Fruit fly (Drosophila melanogaster) whole organism, wandering third instar larva: ENCODE data around the gene Tim17b2.

Source experiments
- Abd-B ChIP-seq: fragments of >200 bp; optimal IDR thresholded peaks from 2 replicates; lab custom pipeline; 2017; ENCODE audit warnings: missing biosample characterization, missing genetic modification characterization
- CG32264 ChIP-seq: fragments of 200-800 bp; sonication (Bioruptor generic); optimal IDR thresholded peaks from 2 replicates; lab custom pipeline; 2016; ENCODE audit warnings: missing biosample characterization, missing genetic modification characterization
- CG9705 ChIP-seq: fragments of 200-800 bp; sonication (Bioruptor generic); optimal IDR thresholded peaks from 2 replicates; lab custom pipeline; 2018; ENCODE audit warnings: missing biosample characterization, mild to moderate bottlenecking, missing genetic modification characterization
- CrebA ChIP-seq: fragments of 200-800 bp; sonication (Bioruptor generic); optimal IDR thresholded peaks from 2 replicates; lab custom pipeline; 2016; ENCODE audit warnings: missing biosample characterization, mild to moderate bottlenecking, missing genetic modification characterization, borderline replicate concordance
- Dfd ChIP-seq: fragments of >200 bp; optimal IDR thresholded peaks from 2 replicates; lab custom pipeline; 2017; ENCODE audit warnings: missing biosample characterization, missing genetic modification characterization
- GATAd ChIP-seq: sonication (Bioruptor generic); optimal IDR thresholded peaks from 2 replicates; lab custom pipeline; 2016; ENCODE audit warnings: missing biosample characterization, missing genetic modification characterization
- Hr78 ChIP-seq: fragments of >200 bp; optimal IDR thresholded peaks from 2 replicates; lab custom pipeline; 2017; ENCODE audit warnings: missing biosample characterization, missing genetic modification characterization
- Jra ChIP-seq: sonication (Bioruptor generic); optimal IDR thresholded peaks from 2 replicates; lab custom pipeline; 2016; ENCODE audit warnings: missing biosample characterization, missing genetic modification characterization
- Mio ChIP-seq: sonication (Bioruptor generic); optimal IDR thresholded peaks from 2 replicates; lab custom pipeline; 2016; ENCODE audit warnings: missing biosample characterization, missing genetic modification characterization
- Myc ChIP-seq: fragments of >200 bp; optimal IDR thresholded peaks from 2 replicates; lab custom pipeline; 2017
- N ChIP-seq: fragments of >200 bp; optimal IDR thresholded peaks from 2 replicates; lab custom pipeline; 2018; ENCODE audit warnings: missing biosample characterization, missing external identifiers, missing genetic modification characterization
- OdsH ChIP-seq: fragments of 200-800 bp; sonication (Bioruptor generic); optimal IDR thresholded peaks from 2 replicates; lab custom pipeline; 2016; ENCODE audit warnings: missing biosample characterization, mild to moderate bottlenecking, missing genetic modification characterization
- Rel ChIP-seq, 2 experiments: fragments of 200-800 bp; sonication (Bioruptor generic) in 1 of 2; optimal IDR thresholded peaks; 2 replicates in 1 of 2; 3 replicates in 1 of 2; lab custom pipeline; 2016 to 2019; ENCODE audit warnings: mild to moderate bottlenecking in 2 of 2, missing biosample characterization in 2 of 2, missing genetic modification characterization in 2 of 2, moderate library complexity in 1 of 2
- Sp1 ChIP-seq: fragments of 200-800 bp; sonication (Bioruptor generic); optimal IDR thresholded peaks from 3 replicates; lab custom pipeline; 2019; ENCODE audit warnings: missing biosample characterization, mild to moderate bottlenecking, missing genetic modification characterization, moderate library complexity
- Vsx2 ChIP-seq: fragments of 200-300, 225-300 bp; sonication (Bioruptor generic); optimal IDR thresholded peaks from 2 replicates; lab custom pipeline; 2018; ENCODE audit warnings: missing biosample characterization, missing genetic modification characterization; ENCODE audit not compliant: partially characterized antibody
- br ChIP-seq: fragments of 200-800 bp; sonication (Bioruptor generic); optimal IDR thresholded peaks from 2 replicates; lab custom pipeline; 2016; ENCODE audit warnings: missing biosample characterization, missing genetic modification characterization
- dl ChIP-seq, 2 experiments: fragments of 175-275, 200-275 bp in 1 of 2; fragments of 200-275 bp in 1 of 2; sonication (Bioruptor generic); optimal IDR thresholded peaks; lab custom pipeline; 2018; ENCODE audit warnings: mild to moderate bottlenecking in 2 of 2, missing biosample characterization in 2 of 2, missing genetic modification characterization in 2 of 2, moderate library complexity in 2 of 2; ENCODE audit not compliant: partially characterized antibody in 2 of 2, insufficient read depth in 1 of 2
- dmrt93B ChIP-seq: fragments of 200-800 bp; sonication (Bioruptor generic); optimal IDR thresholded peaks from 2 replicates; lab custom pipeline; 2018; ENCODE audit warnings: missing biosample characterization, mild to moderate bottlenecking, missing genetic modification characterization
- dsf ChIP-seq: sonication (Bioruptor generic); optimal IDR thresholded peaks from 2 replicates; lab custom pipeline; 2016; ENCODE audit warnings: missing biosample characterization, missing genetic modification characterization, borderline replicate concordance
- ey ChIP-seq: fragments of 200-800 bp; sonication (Bioruptor generic); optimal IDR thresholded peaks from 2 replicates; lab custom pipeline; 2016; ENCODE audit warnings: missing biosample characterization, missing genetic modification characterization
- foxo ChIP-seq, 2 experiments: fragments of 200-800 bp; sonication (Bioruptor generic); optimal IDR thresholded peaks; 2 replicates in 1 of 2; 3 replicates in 1 of 2; lab custom pipeline; 2016 to 2017; ENCODE audit warnings: missing biosample characterization in 2 of 2, missing genetic modification characterization in 2 of 2
- fru ChIP-seq: fragments of 200-800 bp; sonication (Bioruptor generic); optimal IDR thresholded peaks from 3 replicates; lab custom pipeline; 2016; ENCODE audit warnings: missing biosample characterization, mild to moderate bottlenecking, missing genetic modification characterization
- h ChIP-seq: fragments of 200-800 bp; sonication (Bioruptor generic); optimal IDR thresholded peaks from 3 replicates; lab custom pipeline; 2016; ENCODE audit warnings: missing biosample characterization, mild to moderate bottlenecking, missing genetic modification characterization
- jim ChIP-seq: fragments of 175-275, 200-325 bp; sonication (Bioruptor generic); optimal IDR thresholded peaks from 2 replicates; lab custom pipeline; 2016; ENCODE audit warnings: missing biosample characterization, mild to moderate bottlenecking, missing genetic modification characterization
- lola ChIP-seq: fragments of >200 bp; optimal IDR thresholded peaks from 2 replicates; lab custom pipeline; 2017; ENCODE audit warnings: missing biosample characterization, missing genetic modification characterization
- pan ChIP-seq: fragments of >200 bp; optimal IDR thresholded peaks from 2 replicates; lab custom pipeline; 2017
- psq ChIP-seq: fragments of 200-800 bp; sonication (Bioruptor generic); optimal IDR thresholded peaks from 3 replicates; lab custom pipeline; 2017; ENCODE audit warnings: missing biosample characterization, mild to moderate bottlenecking, missing genetic modification characterization, moderate library complexity
- rgr ChIP-seq: fragments of 200-800 bp; sonication (Bioruptor generic); optimal IDR thresholded peaks from 3 replicates; lab custom pipeline; 2016; ENCODE audit warnings: missing biosample characterization, mild to moderate bottlenecking, missing genetic modification characterization
- sage ChIP-seq: fragments of 200-800 bp; sonication (Bioruptor generic); optimal IDR thresholded peaks from 2 replicates; lab custom pipeline; 2016; ENCODE audit warnings: missing biosample characterization, mild to moderate bottlenecking, missing genetic modification characterization
- sv ChIP-seq: fragments of 200-800 bp; sonication (Bioruptor generic); optimal IDR thresholded peaks from 3 replicates; lab custom pipeline; 2016; ENCODE audit warnings: missing biosample characterization, missing genetic modification characterization
- tai ChIP-seq: sonication (Bioruptor generic); optimal IDR thresholded peaks from 2 replicates; lab custom pipeline; 2016; ENCODE audit warnings: missing biosample characterization, missing genetic modification characterization
- woc ChIP-seq: sonication (Bioruptor generic); optimal IDR thresholded peaks from 2 replicates; lab custom pipeline; 2016; ENCODE audit warnings: missing biosample characterization, mild to moderate bottlenecking, missing genetic modification characterization

Tim17b2 gene

DNA sequence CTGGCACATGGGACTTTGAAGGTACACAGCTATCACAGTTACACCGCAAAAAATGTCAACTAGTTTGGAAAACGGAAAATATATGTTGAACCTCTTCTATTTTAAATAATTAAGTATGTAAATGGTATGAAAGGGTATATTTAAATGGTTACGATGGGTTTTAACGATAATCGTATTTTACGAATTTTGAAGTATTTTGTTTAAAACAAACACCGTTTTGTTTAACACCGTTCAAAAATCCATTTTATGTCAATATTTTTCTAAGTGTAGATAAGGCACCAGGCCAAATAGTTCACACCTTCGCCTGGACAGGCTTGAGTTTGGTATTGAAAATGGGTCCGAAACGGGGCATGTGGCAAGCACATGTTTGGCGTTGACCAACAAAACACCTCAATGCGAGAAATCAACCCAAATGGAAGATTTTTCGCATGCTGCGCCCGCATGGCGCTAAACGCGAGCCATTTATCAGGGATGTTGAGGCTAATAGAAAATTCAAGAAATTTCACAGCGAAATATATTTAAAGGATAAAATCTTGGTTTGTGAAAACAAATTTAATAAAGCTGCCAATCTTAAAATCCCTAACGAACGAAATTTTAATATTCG lies 2.1 kb downstream of the Tim17b2 start:
- no peak for TF ChIP-seq N (GFP tag; lab: Kevin White, UChicago)
- TF ChIP-seq Vsx2 (GFP tag; lab: Kevin White, UChicago): no peak
- TF ChIP-seq rgr (GFP tag; lab: Kevin White, UChicago): no peak
- no peak for TF ChIP-seq ey (GFP tag; lab: Kevin White, UChicago)
- no peak for TF ChIP-seq foxo (GFP tag; optimal IDR thresholded peaks at IDR 0.05; lab: Kevin White, UChicago)
- TF ChIP-seq CrebA (GFP tag; lab: Kevin White, UChicago): no peak
- no peak for TF ChIP-seq Hr78 (GFP tag; lab: Kevin White, UChicago)
- TF ChIP-seq Abd-B: no peak
- no peak for TF ChIP-seq Dfd (GFP tag; lab: Kevin White, UChicago)
- no peak for TF ChIP-seq sage (GFP tag; lab: Kevin White, UChicago)
- TF ChIP-seq h (GFP tag; lab: Kevin White, UChicago): no peak
- no peak for TF ChIP-seq lola (GFP tag; lab: Kevin White, UChicago)
- no peak for TF ChIP-seq Sp1 (GFP tag; lab: Kevin White, UChicago)
- no peak for TF ChIP-seq sv (GFP tag; lab: Kevin White, UChicago)
- TF ChIP-seq psq (GFP tag; lab: Kevin White, UChicago): no peak
- no peak for TF ChIP-seq OdsH
- TF ChIP-seq CG32264 (GFP tag; lab: Kevin White, UChicago): no peak

DNA sequence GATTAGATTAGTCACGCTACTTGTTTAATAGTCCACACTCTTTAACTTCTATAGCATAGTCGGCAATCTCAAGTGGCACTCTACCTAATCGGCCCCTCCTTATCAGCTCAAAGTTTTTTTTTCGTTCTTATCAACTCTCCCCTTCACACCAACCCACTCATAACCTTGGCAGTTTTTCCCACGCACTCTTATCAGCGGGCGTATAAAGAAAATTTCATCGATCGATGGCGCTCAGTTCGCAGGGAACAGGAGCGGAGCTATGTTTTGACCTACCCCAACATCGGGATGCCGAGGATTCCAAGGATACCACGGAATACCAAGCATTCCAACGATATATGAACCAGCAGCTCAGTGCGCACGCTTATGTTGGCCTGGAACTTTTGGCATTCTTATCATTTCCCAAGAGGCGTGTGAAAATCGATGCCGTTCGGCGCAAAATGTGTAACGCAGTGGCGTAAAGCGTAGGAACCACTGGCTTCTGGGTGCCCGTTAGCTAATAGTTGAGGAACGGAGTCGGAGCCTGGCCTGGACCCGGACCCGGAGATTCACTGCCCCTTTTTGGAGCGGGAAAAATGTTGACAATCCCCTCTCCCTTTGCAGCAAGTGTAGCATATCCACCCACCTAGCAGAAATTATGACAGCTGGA lies 5.8 kb downstream of the Tim17b2 start:
- no peak for TF ChIP-seq Hr78 (GFP tag; lab: Kevin White, UChicago)
- TF ChIP-seq h (GFP tag; lab: Kevin White, UChicago): peak; percentile 26

DNA sequence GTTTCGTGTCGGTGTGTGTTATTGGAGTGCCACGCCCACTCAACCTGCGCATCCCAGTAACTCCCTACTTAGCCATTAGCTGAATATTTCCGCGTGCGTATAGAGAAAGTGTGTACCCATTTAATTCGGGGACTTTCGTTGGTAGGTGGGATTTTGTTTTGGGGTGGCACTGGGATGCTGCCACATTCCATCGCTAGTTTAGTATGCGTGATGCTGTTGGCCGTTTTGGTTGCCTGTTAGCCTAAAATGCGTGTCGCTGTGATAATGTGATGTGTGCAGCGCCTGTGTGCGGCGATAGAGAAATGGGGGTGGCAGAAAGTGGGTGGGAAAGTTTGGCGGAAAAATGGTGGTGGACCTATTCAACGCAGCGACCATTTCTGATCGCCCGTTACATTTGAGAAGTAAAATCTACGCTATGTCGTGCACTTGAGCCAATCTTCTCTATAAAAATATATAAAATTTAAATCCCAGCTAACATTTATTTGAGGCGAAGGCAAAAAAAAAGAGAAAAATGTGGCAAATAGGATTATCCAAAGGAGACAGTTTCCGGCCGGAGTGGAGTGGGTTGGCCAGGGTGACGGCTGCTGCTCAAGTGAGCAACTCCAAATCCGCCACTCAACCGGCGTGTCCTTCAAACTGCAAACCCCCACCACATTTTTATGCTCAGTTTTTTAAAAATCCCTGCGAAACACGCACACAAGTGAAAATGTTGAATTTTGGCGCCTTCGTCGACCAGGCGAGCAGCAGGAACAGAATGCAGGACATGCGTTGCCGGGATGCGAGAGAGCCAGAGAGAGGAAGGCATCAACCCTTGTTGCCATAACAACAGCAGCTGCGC lies 7.0 kb downstream of the Tim17b2 start:
- TF ChIP-seq Hr78 (GFP tag; lab: Kevin White, UChicago) (no peak), woc (GFP tag; lab: Kevin White, UChicago) (no peak), Myc (lab: Kevin White, UChicago) (no peak), psq (GFP tag; lab: Kevin White, UChicago) (no peak), h (GFP tag; lab: Kevin White, UChicago) (no peak), dmrt93B (GFP tag; lab: Kevin White, UChicago) (no peak), CrebA (GFP tag; lab: Kevin White, UChicago) (no peak), Sp1 (GFP tag; lab: Kevin White, UChicago) (no peak), Jra (GFP tag; lab: Kevin White, UChicago) (no peak), fru (GFP tag; lab: Kevin White, UChicago) (no peak), dsf (no peak), foxo (GFP tag; optimal IDR thresholded peaks at IDR 0.05; lab: Kevin White, UChicago) (no peak), Mio (no peak), CG9705 (GFP tag; lab: Kevin White, UChicago) (no peak), CG32264 (GFP tag; lab: Kevin White, UChicago) (no peak), dl (GFP tag; optimal IDR thresholded peaks at IDR 0.05; lab: Kevin White, UChicago; ENCODE audit: insufficient read depth in 1 of 2, partially characterized antibody in 2 of 2) (no peak), jim (GFP tag; lab: Kevin White, UChicago) (no peak)

DNA sequence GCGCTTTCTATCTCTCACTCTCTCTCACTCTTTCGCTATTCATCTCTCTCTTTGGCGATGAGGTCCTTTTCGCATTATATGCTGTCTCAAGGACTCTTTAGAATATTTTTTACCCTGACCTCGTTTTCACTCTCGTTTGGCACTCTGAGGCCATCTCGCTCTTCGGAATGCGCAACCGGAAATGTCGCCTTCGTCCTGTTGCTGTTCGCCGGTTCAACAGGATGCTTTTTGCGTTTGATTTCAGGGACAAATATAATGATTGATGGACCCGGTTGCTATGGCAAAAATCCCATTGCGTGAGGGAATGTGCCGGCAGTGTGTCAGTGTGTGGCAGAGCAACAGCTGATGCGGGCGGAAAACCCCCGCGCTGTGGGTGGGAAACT lies 7.6 kb downstream of the Tim17b2 start:
- TF ChIP-seq psq (GFP tag; lab: Kevin White, UChicago) (no peak), ey (GFP tag; lab: Kevin White, UChicago) (no peak), Sp1 (GFP tag; lab: Kevin White, UChicago) (no peak), dmrt93B (GFP tag; lab: Kevin White, UChicago) (no peak)

DNA sequence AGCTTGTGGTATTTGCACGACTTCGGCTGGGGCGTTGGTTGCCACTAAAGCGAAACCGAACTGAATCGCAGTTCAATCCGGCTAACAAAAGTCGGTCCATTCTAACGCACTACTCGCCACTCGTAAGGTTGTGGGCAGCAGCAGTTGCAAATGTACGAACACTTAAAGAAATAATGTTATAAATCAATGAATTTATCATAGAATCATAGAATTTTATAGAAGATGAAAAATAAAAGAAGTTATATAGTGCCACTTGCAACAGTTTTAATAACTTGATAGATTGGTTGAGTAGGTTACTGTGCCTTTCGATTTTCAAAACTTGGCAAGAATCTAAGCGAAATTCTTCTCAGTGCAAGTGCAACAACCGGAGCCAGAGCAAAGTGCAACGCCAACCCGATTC lies 9.1 kb downstream of the Tim17b2 start:
- TF ChIP-seq Abd-B: no peak
- TF ChIP-seq lola (GFP tag; lab: Kevin White, UChicago): no peak
- TF ChIP-seq sage (GFP tag; lab: Kevin White, UChicago): no peak
- TF ChIP-seq Hr78 (GFP tag; lab: Kevin White, UChicago): no peak
- TF ChIP-seq rgr (GFP tag; lab: Kevin White, UChicago): no peak
- TF ChIP-seq OdsH: no peak
- TF ChIP-seq dmrt93B (GFP tag; lab: Kevin White, UChicago): no peak
- TF ChIP-seq CrebA (GFP tag; lab: Kevin White, UChicago): no peak
- no peak for TF ChIP-seq dsf
- TF ChIP-seq pan (lab: Kevin White, UChicago): no peak
- TF ChIP-seq br (GFP tag; lab: Kevin White, UChicago): no peak
- no peak for TF ChIP-seq Mio
- TF ChIP-seq tai: no peak
- no peak for TF ChIP-seq Myc (lab: Kevin White, UChicago)
- no peak for TF ChIP-seq Rel (GFP tag; optimal IDR thresholded peaks at IDR 0.05; lab: Kevin White, UChicago)
- no peak for TF ChIP-seq Rel (tag; optimal IDR thresholded peaks at IDR 0.05; lab: Kevin White, UChicago)
- TF ChIP-seq Vsx2 (GFP tag; lab: Kevin White, UChicago): no peak
- TF ChIP-seq GATAd (GFP tag; lab: Kevin White, UChicago): no peak
- TF ChIP-seq CG9705 (GFP tag; lab: Kevin White, UChicago): no peak
